Worm (Caenorhabditis elegans) whole organism, L1 larva: ENCODE results near the gene enu-3.1.

Experiments
- blmp-1 ChIP-seq: fragments of 150-350 bp; optimal IDR thresholded peaks from 2 replicates; lab custom pipeline; 2014; ENCODE audit warnings: missing biosample characterization, missing genetic modification characterization
- dpl-1 ChIP-seq, 3 experiments: fragments of 150-350 bp in 2 of 3; sonication (generic microtip) in 1 of 3; optimal IDR thresholded peaks; 2 replicates each; lab custom pipeline; 2014 to 2017; ENCODE audit warnings: missing biosample characterization in 3 of 3, missing genetic modification characterization in 3 of 3, missing genetic modification reagents in 3 of 3
- egl-27 ChIP-seq, 2 experiments: fragments of 150-350 bp in 1 of 2; sonication (generic microtip); optimal IDR thresholded peaks; 3 replicates each; lab custom pipeline; 2017 to 2018; ENCODE audit warnings: missing biosample characterization in 2 of 2, missing genetic modification characterization in 2 of 2, missing genetic modification reagents in 2 of 2
- ets-5 ChIP-seq: fragments of 200-800 bp; sonication (Bioruptor generic); IDR thresholded peaks from 2 replicates; pipeline ENCODE4 v1.3.6; 2022; ENCODE audit warnings: missing genetic modification characterization, missing compliant biosample characterization
- fos-1 ChIP-seq: fragments of 150-350 bp; optimal IDR thresholded peaks from 2 replicates; lab custom pipeline; 2014; ENCODE audit warnings: missing biosample characterization, missing genetic modification characterization
- lin-13 ChIP-seq: fragments of 150-350 bp; optimal IDR thresholded peaks from 2 replicates; lab custom pipeline; 2014; ENCODE audit warnings: missing biosample characterization, missing genetic modification reagents, missing genetic modification characterization
- lir-3 ChIP-seq: sonication (generic microtip); optimal IDR thresholded peaks from 2 replicates; lab custom pipeline; 2016; ENCODE audit warnings: mild to moderate bottlenecking, missing genetic modification characterization, moderate library complexity, missing compliant biosample characterization; ENCODE audit not compliant: poor library complexity
- nhr-237 ChIP-seq: fragments of 150-350 bp; optimal IDR thresholded peaks from 2 replicates; lab custom pipeline; 2014; ENCODE audit warnings: missing biosample characterization, missing genetic modification characterization
- swsn-7 ChIP-seq: sonication (generic microtip); optimal IDR thresholded peaks from 2 replicates; lab custom pipeline; 2016; ENCODE audit warnings: missing genetic modification characterization, missing compliant biosample characterization
- vab-15 ChIP-seq: sonication (generic microtip); optimal IDR thresholded peaks from 2 replicates; lab custom pipeline; 2017; ENCODE audit warnings: missing genotype, mild to moderate bottlenecking, missing genetic modification characterization, missing compliant biosample characterization

- no peak for TF ChIP-seq egl-27 (tag; optimal IDR thresholded peaks at IDR 0.05; lab: Kevin White, UChicago)
- no peak for TF ChIP-seq dpl-1 (GFP tag; optimal IDR thresholded peaks at IDR 0.05; lab: Kevin White, UChicago)
- TF ChIP-seq vab-15 (tag; lab: Kevin White, UChicago) = no peak
- TF ChIP-seq blmp-1 (tag; lab: Kevin White, UChicago) = no peak
- TF ChIP-seq lir-3 = no peak
- no peak for TF ChIP-seq nhr-237 (tag; lab: Kevin White, UChicago)
- TF ChIP-seq ets-5 (GFP tag; lab: Robert Waterston, UW) = no peak
- TF ChIP-seq fos-1 (tag; lab: Kevin White, UChicago) = no peak
- no peak for TF ChIP-seq swsn-7 (tag; lab: Kevin White, UChicago)
- TF ChIP-seq lin-13 = no peak
Observed at ce11 chrIII:10386476-10386875, 49.6 kb upstream of the enu-3.1 start, which contains the start of gene C38H2.3.
